2 worm cellular contexts compared by ENCODE assay signal in genomic region chrII:7037659-7038342, ce11.
TF ChIP-seq lines count a peak whose summit lies in the region.

Gene cin-4, plus strand, starts transcription at chrII:7038292.

TF ChIP-seq in whole organism, L4 larva, 104 proteins besides CTCF, POLR2A, EP300 and RAD21:
- TF ChIP-seq Y48G9A.11 (GFP tag; IDR thresholded peaks at IDR 0.05; lab: Robert Waterston, UW) (peak; percentile 47; the same call in 1 of the 2 replicates), unc-130 (GFP tag; optimal IDR thresholded peaks at IDR 0.05; lab: Kevin White, UChicago) (peak; percentile 42), lin-38 (GFP tag; IDR thresholded peaks at IDR 0.05; lab: Robert Waterston, UW) (peak; percentile 54), egl-27 (tag; optimal IDR thresholded peaks at IDR 0.05; lab: Kevin White, UChicago) (no peak)

TF ChIP-seq in whole organism, young adult, 124 proteins besides CTCF, POLR2A, EP300 and RAD21:
- TF ChIP-seq aptf-2 (GFP tag; conservative IDR thresholded peaks at IDR 0.05; lab: Robert Waterston, UW) (no peak), F52B5.7 (tag; optimal IDR thresholded peaks at IDR 0.05; lab: Kevin White, UChicago) (no peak), efl-1 (GFP tag; optimal IDR thresholded peaks at IDR 0.05; lab: Kevin White, UChicago) (peak; percentile 91), snpc-1.3 (tag; optimal IDR thresholded peaks at IDR 0.05; lab: Kevin White, UChicago; ENCODE audit: insufficient read depth) (peak; percentile 8), ztf-3 (GFP tag; optimal IDR thresholded peaks at IDR 0.05; lab: Kevin White, UChicago) (no peak), rec-8 (tag; optimal IDR thresholded peaks at IDR 0.05; lab: Kevin White, UChicago) (no peak), ztf-25 (GFP tag; IDR thresholded peaks at IDR 0.05; lab: Robert Waterston, UW) (no peak), xnd-1 (tag; optimal IDR thresholded peaks at IDR 0.05; lab: Kevin White, UChicago) (peak; percentile 78), rcor-1 (GFP tag; IDR thresholded peaks at IDR 0.05; lab: Robert Waterston, UW) (peak; percentile 48; the same call in 1 of the 2 replicates), nhr-80 (tag; optimal IDR thresholded peaks at IDR 0.05; lab: Kevin White, UChicago) (no peak), B0019.2 (GFP tag; conservative IDR thresholded peaks at IDR 0.05; lab: Robert Waterston, UW) (peak; percentile 66; the same call in 1 of the 2 replicates), nhr-179 (tag; optimal IDR thresholded peaks at IDR 0.05; lab: Kevin White, UChicago) (no peak), lin-54 (GFP tag; optimal IDR thresholded peaks at IDR 0.05; lab: Kevin White, UChicago) (peak; percentile 58), madf-10 (tag; optimal IDR thresholded peaks at IDR 0.05; lab: Kevin White, UChicago) (no peak), nhr-90 (tag; optimal IDR thresholded peaks at IDR 0.05; lab: Kevin White, UChicago) (no peak), unc-130 (GFP tag; optimal IDR thresholded peaks at IDR 0.05; lab: Kevin White, UChicago) (peak; percentile 30), cebp-2 (GFP tag; IDR thresholded peaks at IDR 0.05; lab: Robert Waterston, UW) (no peak), madf-6 (GFP tag; IDR thresholded peaks at IDR 0.05; lab: Robert Waterston, UW) (peak; percentile 93), F57A8.1 (GFP tag; optimal IDR thresholded peaks at IDR 0.05; lab: Kevin White, UChicago) (no peak), ceh-100 (GFP tag; IDR thresholded peaks at IDR 0.05; lab: Robert Waterston, UW) (0 out of 2 replicates have a peak, but pooled peaks have one; percentile 31), lsl-1 (GFP tag; optimal IDR thresholded peaks at IDR 0.05; lab: Kevin White, UChicago) (peak; percentile 85), hsf-1 (GFP tag; IDR thresholded peaks at IDR 0.05; lab: Robert Waterston, UW) (peak; percentile 90), lsy-27 (tag; optimal IDR thresholded peaks at IDR 0.05; lab: Kevin White, UChicago; ENCODE audit: borderline replicate concordance, insufficient read depth) (no peak), mes-4 (tag; optimal IDR thresholded peaks at IDR 0.05; lab: Kevin White, UChicago) (no peak), egrh-3 (GFP tag; IDR thresholded peaks at IDR 0.05; lab: Robert Waterston, UW) (no peak), hlh-12 (tag; optimal IDR thresholded peaks at IDR 0.05; lab: Kevin White, UChicago) (no peak), pbrm-1 (GFP tag; IDR thresholded peaks at IDR 0.05; lab: Robert Waterston, UW) (0 out of 2 replicates have a peak, but pooled peaks have one; percentile 16), C06A6.2 (GFP tag; conservative IDR thresholded peaks at IDR 0.05; lab: Robert Waterston, UW) (no peak), tbp1 (GFP tag; optimal IDR thresholded peaks at IDR 0.05; lab: Kevin White, UChicago) (peak; percentile 18), F33H1.4 (GFP tag; IDR thresholded peaks at IDR 0.05; lab: Robert Waterston, UW) (peak; percentile 91), mcd-1 (GFP tag; IDR thresholded peaks at IDR 0.05; lab: Robert Waterston, UW) (no peak), K12H6.12 (tag; optimal IDR thresholded peaks at IDR 0.05; lab: Kevin White, UChicago) (no peak), D2030.7 (GFP tag; IDR thresholded peaks at IDR 0.05; lab: Robert Waterston, UW) (peak; percentile 84), chd-7 (tag; optimal IDR thresholded peaks at IDR 0.05; lab: Kevin White, UChicago) (no peak), dox-1 (GFP tag; IDR thresholded peaks at IDR 0.05; lab: Robert Waterston, UW) (peak; percentile 69), ztf-18 (tag; optimal IDR thresholded peaks at IDR 0.05; lab: Kevin White, UChicago) (no peak), dpl-1 (GFP tag; optimal IDR thresholded peaks at IDR 0.05; lab: Kevin White, UChicago) (peak; percentile 76), tlf-1 (GFP tag; optimal IDR thresholded peaks at IDR 0.05; lab: Kevin White, UChicago) (peak; percentile 47), F49E8.2 (tag; optimal IDR thresholded peaks at IDR 0.05; lab: Kevin White, UChicago; ENCODE audit: insufficient read depth) (peak; percentile 49), attf-6 (GFP tag; IDR thresholded peaks at IDR 0.05; lab: Robert Waterston, UW) (no peak), nfya-2 (GFP tag; IDR thresholded peaks at IDR 0.05; lab: Robert Waterston, UW) (no peak), snpc-3.4 (tag; optimal IDR thresholded peaks at IDR 0.05; lab: Kevin White, UChicago) (peak; percentile 74), tbx-9 (tag; optimal IDR thresholded peaks at IDR 0.05; lab: Kevin White, UChicago; ENCODE audit: borderline replicate concordance) (no peak), T26A5.8 (tag; optimal IDR thresholded peaks at IDR 0.05; lab: Kevin White, UChicago) (no peak), let-526 (GFP tag; IDR thresholded peaks at IDR 0.05; lab: Robert Waterston, UW) (no peak), nfyb-1 (GFP tag; IDR thresholded peaks at IDR 0.05; lab: Robert Waterston, UW) (no peak), repo-1 (tag; optimal IDR thresholded peaks at IDR 0.05; lab: Kevin White, UChicago) (no peak), Y95B8A.8 (GFP tag; IDR thresholded peaks at IDR 0.05; lab: Robert Waterston, UW) (0 out of 2 replicates have a peak, but pooled peaks have one; percentile 45), hmg-20 (GFP tag; IDR thresholded peaks at IDR 0.05; lab: Robert Waterston, UW) (no peak), unc-62 (GFP tag; optimal IDR thresholded peaks at IDR 0.05; lab: Kevin White, UChicago) (no peak), hmg-1.2 (GFP tag; IDR thresholded peaks at IDR 0.05; lab: Robert Waterston, UW) (peak; percentile 43; the same call in 1 of the 2 replicates), B0261.1 (tag; optimal IDR thresholded peaks at IDR 0.05; lab: Kevin White, UChicago) (no peak), ceh-91 (GFP tag; IDR thresholded peaks at IDR 0.05; lab: Robert Waterston, UW) (peak; percentile 92), pha-4 (tag; optimal IDR thresholded peaks at IDR 0.05; lab: Kevin White, UChicago) (no peak), madf-8 (GFP tag; conservative IDR thresholded peaks at IDR 0.05; lab: Robert Waterston, UW) (peak; percentile 90), nfya-1 (tag; optimal IDR thresholded peaks at IDR 0.05; lab: Kevin White, UChicago; ENCODE audit: borderline replicate concordance, insufficient read depth) (no peak), cebp-1 (GFP tag; IDR thresholded peaks at IDR 0.05; lab: Robert Waterston, UW) (no peak), cebp-1 (tag; optimal IDR thresholded peaks at IDR 0.05; lab: Kevin White, UChicago) (no peak)

Comparison
In these comparisons a context has a peak if more than half of its experiments do, and no peak if none do; other contexts are left out.
1. Of the 7 proteins assayed by ChIP-seq in both whole organism, young adult and whole organism, L4 larva: peak only in whole organism, young adult: F49E8.2 and dpl-1; only in whole organism, L4 larva: none; in both: unc-130; in neither: 4.